Worm (Caenorhabditis elegans) whole organism, L4 larva: ENCODE results near the gene F22H10.2.

Source experiments
- D1046.2 ChIP-seq: fragments of 200-800 bp; sonication (Bioruptor generic); IDR thresholded peaks from 2 replicates; pipeline ENCODE4 v1.3.6; 2022; ENCODE audit warnings: missing genetic modification characterization, missing compliant biosample characterization
- F26F4.8 ChIP-seq: fragments of 200-800 bp; sonication (Bioruptor generic); conservative IDR thresholded peaks from 2 replicates; pipeline ENCODE4 v1.3.6; 2022; ENCODE audit warnings: missing genetic modification characterization, missing compliant biosample characterization
- F44E2.7 ChIP-seq: fragments of 200-800 bp; sonication (Bioruptor generic); IDR thresholded peaks from 2 replicates; pipeline ENCODE4 v2.1.2; 2022; ENCODE audit warnings: missing genetic modification characterization, missing compliant biosample characterization
- F49E8.2 ChIP-seq: sonication (generic microtip); optimal IDR thresholded peaks from 2 replicates; lab custom pipeline; 2016; ENCODE audit warnings: missing compliant biosample characterization, mild to moderate bottlenecking, missing genetic modification characterization, borderline replicate concordance
- Y5F2A.4 ChIP-seq: fragments of 200-800 bp; sonication (Bioruptor generic); optimal IDR thresholded peaks from 2 replicates; lab custom pipeline; 2018; ENCODE audit warnings: mild to moderate bottlenecking, missing genetic modification characterization, missing compliant biosample characterization
- ZK337.2 ChIP-seq: fragments of 200-800 bp; sonication (Bioruptor generic); IDR thresholded peaks from 2 replicates; pipeline ENCODE4 v1.3.6; 2022; ENCODE audit warnings: missing genetic modification reagents, missing genetic modification characterization, missing compliant biosample characterization
- ZK546.5 ChIP-seq, 2 experiments: sonication (generic microtip); optimal IDR thresholded peaks; 2 replicates each; lab custom pipeline; 2017; ENCODE audit warnings: missing biosample characterization in 2 of 2, missing genetic modification characterization in 2 of 2
- aha-1 ChIP-seq: fragments of 150-350 bp; peaks from one replicate; lab custom pipeline; 2014; ENCODE audit warnings: missing biosample characterization, missing genetic modification characterization
- attf-4 ChIP-seq: sonication (generic microtip); optimal IDR thresholded peaks from 3 replicates; lab custom pipeline; 2017; ENCODE audit warnings: missing biosample characterization, missing genetic modification characterization
- ceh-20 ChIP-seq: fragments of 200-800 bp; sonication (Bioruptor generic); IDR thresholded peaks from 2 replicates; pipeline ENCODE4 v1.3.6; 2022; ENCODE audit warnings: missing genetic modification reagents, missing genetic modification characterization, missing compliant biosample characterization
- ceh-32 ChIP-seq: sonication (generic microtip); optimal IDR thresholded peaks from 2 replicates; lab custom pipeline; 2016; ENCODE audit warnings: mild to moderate bottlenecking, missing genetic modification characterization, missing compliant biosample characterization; ENCODE audit not compliant: poor library complexity
- ceh-44 ChIP-seq: fragments of 200-800 bp; sonication (Bioruptor generic); IDR thresholded peaks from 2 replicates; pipeline ENCODE4 v1.3.6; 2022; ENCODE audit warnings: missing genetic modification reagents, missing genetic modification characterization, missing compliant biosample characterization
- ceh-82 ChIP-seq: sonication (generic microtip); optimal IDR thresholded peaks from 2 replicates; lab custom pipeline; 2017; ENCODE audit warnings: missing biosample characterization, missing genetic modification characterization
- ctbp-1 ChIP-seq: fragments of 200-800 bp; sonication (Bioruptor generic); IDR thresholded peaks from 2 replicates; pipeline ENCODE4 v1.3.6; 2022; ENCODE audit warnings: missing genetic modification reagents, missing genetic modification characterization, missing compliant biosample characterization
- daf-12 ChIP-seq: fragments of 150-350 bp; optimal IDR thresholded peaks from 2 replicates; lab custom pipeline; 2014; ENCODE audit warnings: missing biosample characterization, missing genetic modification reagents, missing genetic modification characterization
- daf-8 ChIP-seq: fragments of 200-800 bp; sonication (Bioruptor generic); IDR thresholded peaks from 2 replicates; pipeline ENCODE4 v1.3.6; 2022; ENCODE audit warnings: missing genetic modification characterization, missing compliant biosample characterization
- dmd-6 ChIP-seq: fragments of 200-800 bp; sonication (Bioruptor generic); IDR thresholded peaks from 2 replicates; pipeline ENCODE4 v1.3.6; 2022; ENCODE audit warnings: missing genetic modification reagents, missing genetic modification characterization, missing compliant biosample characterization
- dmd-9 ChIP-seq: fragments of 200-800 bp; sonication (Bioruptor generic); IDR thresholded peaks from 2 replicates; pipeline ENCODE4 v1.3.6; 2022; ENCODE audit warnings: missing genetic modification reagents, missing genetic modification characterization, missing compliant biosample characterization
- duxl-1 ChIP-seq: sonication (generic microtip); optimal IDR thresholded peaks from 2 replicates; lab custom pipeline; 2016; ENCODE audit warnings: mild to moderate bottlenecking, missing genetic modification characterization, moderate library complexity, missing compliant biosample characterization; ENCODE audit not compliant: poor library complexity
- egl-27 ChIP-seq: sonication (generic microtip); optimal IDR thresholded peaks from 3 replicates; lab custom pipeline; 2017; ENCODE audit warnings: missing biosample characterization, missing genetic modification reagents, missing genetic modification characterization
- fos-1 ChIP-seq: fragments of 150-350 bp; optimal IDR thresholded peaks from 2 replicates; lab custom pipeline; 2014; ENCODE audit warnings: missing biosample characterization, missing genetic modification characterization
- gei-8 ChIP-seq: fragments of 200-800 bp; sonication (Bioruptor generic); optimal IDR thresholded peaks from 2 replicates; lab custom pipeline; 2018; ENCODE audit warnings: mild to moderate bottlenecking, missing genetic modification characterization, missing compliant biosample characterization
- hif-1 ChIP-seq, 2 experiments: sonication (generic microtip); optimal IDR thresholded peaks; 2 replicates each; lab custom pipeline; 2016 to 2017; ENCODE audit warnings: missing compliant biosample characterization in 2 of 2, missing genetic modification characterization in 2 of 2, missing genetic modification reagents in 2 of 2, missing genotype in 2 of 2, mild to moderate bottlenecking in 1 of 2
- hlh-30 ChIP-seq: sonication (generic microtip); optimal IDR thresholded peaks from 2 replicates; lab custom pipeline; 2017; ENCODE audit warnings: antibody characterized with exemption, mild to moderate bottlenecking, missing genetic modification characterization, missing compliant biosample characterization; ENCODE audit not compliant: insufficient read depth
- lin-38 ChIP-seq: fragments of 200-800 bp; sonication (Bioruptor generic); IDR thresholded peaks from 2 replicates; pipeline ENCODE4 v1.3.6; 2022; ENCODE audit warnings: missing genetic modification reagents, missing genetic modification characterization, missing compliant biosample characterization
- lsy-2 ChIP-seq, 2 experiments: fragments of 150-350 bp in 1 of 2; sonication (generic microtip) in 1 of 2; optimal IDR thresholded peaks; 2 replicates each; lab custom pipeline; 2014 to 2017; ENCODE audit warnings: missing biosample characterization in 2 of 2, missing genetic modification characterization in 2 of 2
- madf-5 ChIP-seq, 2 experiments: fragments of 200-800 bp; sonication (Bioruptor generic); IDR thresholded peaks; 2 replicates each; pipeline ENCODE4 v1.3.6; 2022; ENCODE audit warnings: missing compliant biosample characterization in 2 of 2, missing genetic modification characterization in 2 of 2
- mdl-1 ChIP-seq, 2 experiments: fragments of 150-350 bp in 1 of 2; sonication (generic microtip) in 1 of 2; optimal IDR thresholded peaks; 2 replicates each; lab custom pipeline; 2014 to 2017; ENCODE audit warnings: missing biosample characterization in 2 of 2, missing genetic modification characterization in 2 of 2
- mxl-2 ChIP-seq: fragments of 200-800 bp; sonication (Bioruptor generic); conservative IDR thresholded peaks from 2 replicates; pipeline ENCODE4 v1.3.6; 2022; ENCODE audit warnings: missing genetic modification reagents, missing genetic modification characterization, missing compliant biosample characterization
- mxl-3 ChIP-seq: fragments of 200-800 bp; sonication (Bioruptor generic); optimal IDR thresholded peaks from 2 replicates; lab custom pipeline; 2018; ENCODE audit warnings: mild to moderate bottlenecking, missing genetic modification characterization, missing compliant biosample characterization
- nhr-11 ChIP-seq: fragments of 150-350 bp; optimal IDR thresholded peaks from 2 replicates; lab custom pipeline; 2014; ENCODE audit warnings: missing biosample characterization, missing genetic modification characterization
- nhr-25 ChIP-seq: sonication (generic microtip); optimal IDR thresholded peaks from 2 replicates; lab custom pipeline; 2017; ENCODE audit warnings: missing genetic modification characterization, mild to moderate bottlenecking, missing compliant biosample characterization, antibody characterized with exemption, moderate library complexity, borderline replicate concordance; ENCODE audit not compliant: insufficient read depth
- nhr-28 ChIP-seq: fragments of 150-350 bp; optimal IDR thresholded peaks from 2 replicates; lab custom pipeline; 2014; ENCODE audit warnings: missing biosample characterization, missing genetic modification characterization
- nhr-41 ChIP-seq: fragments of 200-800 bp; sonication (Bioruptor generic); IDR thresholded peaks from 2 replicates; pipeline ENCODE4 v1.3.6; 2022; ENCODE audit warnings: missing genetic modification reagents, missing genetic modification characterization, missing compliant biosample characterization
- nhr-77 ChIP-seq: fragments of 150-350 bp; optimal IDR thresholded peaks from 2 replicates; lab custom pipeline; 2014; ENCODE audit warnings: missing biosample characterization, missing genetic modification characterization
- php-3 ChIP-seq: fragments of 200-800 bp; sonication (Bioruptor generic); IDR thresholded peaks from 2 replicates; pipeline ENCODE4 v1.3.6; 2022; ENCODE audit warnings: missing genetic modification reagents, missing genetic modification characterization, missing compliant biosample characterization
- pqm-1 ChIP-seq: sonication (generic microtip); optimal IDR thresholded peaks from 2 replicates; lab custom pipeline; 2017; ENCODE audit warnings: missing biosample characterization, missing genetic modification characterization
- rbr-2 ChIP-seq: sonication (generic microtip); optimal IDR thresholded peaks from 2 replicates; lab custom pipeline; 2016; ENCODE audit warnings: missing genotype, missing genetic modification characterization, missing compliant biosample characterization
- sdz-12 ChIP-seq: fragments of 200-800 bp; sonication (Bioruptor generic); optimal IDR thresholded peaks from 2 replicates; lab custom pipeline; 2018; ENCODE audit warnings: mild to moderate bottlenecking, missing genetic modification characterization, missing compliant biosample characterization
- set-16 ChIP-seq: fragments of 200-800 bp; sonication (Bioruptor generic); IDR thresholded peaks from 2 replicates; pipeline ENCODE4 v1.3.6; 2022; ENCODE audit warnings: missing genetic modification reagents, missing genetic modification characterization, missing compliant biosample characterization
- snpc-4 ChIP-seq: fragments of 150-350 bp; optimal IDR thresholded peaks from 2 replicates; lab custom pipeline; 2014; ENCODE audit warnings: missing biosample characterization, missing genetic modification characterization
- spr-1 ChIP-seq: sonication (generic microtip); optimal IDR thresholded peaks from 2 replicates; lab custom pipeline; 2016; ENCODE audit warnings: mild to moderate bottlenecking, missing genetic modification characterization, missing compliant biosample characterization
- tag-97 ChIP-seq: fragments of 200-800 bp; sonication (Bioruptor generic); IDR thresholded peaks from 2 replicates; pipeline ENCODE4 v1.3.6; 2022; ENCODE audit warnings: missing genetic modification characterization, missing compliant biosample characterization
- unc-130 ChIP-seq: sonication (generic microtip); optimal IDR thresholded peaks from 2 replicates; lab custom pipeline; 2016; ENCODE audit warnings: missing genetic modification reagents, missing genetic modification characterization, missing compliant biosample characterization
- unc-39 ChIP-seq: sonication (generic microtip); optimal IDR thresholded peaks from 2 replicates; lab custom pipeline; 2017; ENCODE audit warnings: missing biosample characterization, missing genetic modification characterization
- unc-62 ChIP-seq, 3 experiments: fragments of 150-350 bp in 1 of 3; sonication (generic microtip); optimal IDR thresholded peaks in 2 of 3; peaks in 1 of 3; 1 replicate in 1 of 3; 2 replicates in 2 of 3; lab custom pipeline; 2014 to 2017; ENCODE audit warnings: missing biosample characterization in 3 of 3, missing genetic modification characterization in 3 of 3, missing genetic modification reagents in 3 of 3, missing genotype in 1 of 3
- zag-1 ChIP-seq: fragments of 150-350 bp; optimal IDR thresholded peaks from 2 replicates; lab custom pipeline; 2014; ENCODE audit warnings: missing biosample characterization, missing genetic modification characterization
- zfp-3 ChIP-seq: fragments of 200-800 bp; sonication (Bioruptor generic); conservative IDR thresholded peaks from 2 replicates; pipeline ENCODE4 v1.3.6; 2022; ENCODE audit warnings: missing genetic modification reagents, missing genetic modification characterization, missing compliant biosample characterization
- zip-11 ChIP-seq: fragments of 200-800 bp; sonication (Bioruptor generic); IDR thresholded peaks from 2 replicates; pipeline ENCODE4 v1.3.6; 2022; ENCODE audit warnings: missing genetic modification characterization, missing compliant biosample characterization
- ztf-7 ChIP-seq: fragments of 150-350 bp; optimal IDR thresholded peaks from 2 replicates; lab custom pipeline; 2014; ENCODE audit warnings: missing biosample characterization, missing genetic modification characterization

Gene F22H10.2

DNA sequence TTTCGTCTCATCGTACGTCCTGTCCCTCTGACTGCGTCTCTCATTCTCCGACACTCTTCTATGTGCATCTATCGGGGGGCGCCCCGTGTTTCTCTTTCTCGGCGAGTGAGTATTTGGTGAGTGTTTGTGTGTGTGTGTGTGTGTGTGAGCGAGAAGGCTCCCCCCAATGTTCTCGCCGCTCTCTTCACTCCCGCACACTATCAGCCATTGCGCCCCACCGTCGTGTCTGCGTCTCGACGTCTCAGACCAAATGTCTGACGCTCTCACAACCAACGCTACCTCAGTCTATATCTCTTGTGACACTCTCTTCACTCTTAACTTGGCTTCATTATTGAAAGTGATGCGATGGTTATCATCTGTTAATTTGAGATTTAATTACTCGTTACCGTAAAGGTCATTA, 47.5 kb downstream of the F22H10.2 start (continued):
- TF ChIP-seq F26F4.8 (GFP tag; lab: Robert Waterston, UW), result no peak
- 0 out of 2 replicates have a peak, but pooled peaks have one; percentile 26 for TF ChIP-seq zfp-3 (GFP tag; lab: Robert Waterston, UW)
- peak in 1 of 2 experiments; percentile 97 for TF ChIP-seq unc-62 (GFP tag; optimal IDR thresholded peaks at IDR 0.05 in 1 of 2; lab: Kevin White, UChicago)
- peak; percentile 52 for TF ChIP-seq unc-62 (tag; optimal IDR thresholded peaks at IDR 0.05; lab: Kevin White, UChicago)
- peak; percentile 52; the same call in 1 of the 2 replicates for TF ChIP-seq php-3 (GFP tag; lab: Robert Waterston, UW)
- TF ChIP-seq fos-1 (tag; lab: Kevin White, UChicago), result no peak
- TF ChIP-seq F44E2.7 (GFP tag; lab: Robert Waterston, UW), result no peak
- TF ChIP-seq spr-1 (tag; lab: Kevin White, UChicago), result peak; percentile 85
- TF ChIP-seq duxl-1 (tag; lab: Kevin White, UChicago), result no peak
- 0 out of 2 replicates have a peak, but pooled peaks have one; percentile 37 for TF ChIP-seq D1046.2 (GFP tag; lab: Robert Waterston, UW)
- no peak for TF ChIP-seq egl-27 (tag; lab: Kevin White, UChicago)
- TF ChIP-seq lin-38 (GFP tag; lab: Robert Waterston, UW), result peak; percentile 59
- no peak for TF ChIP-seq unc-130 (GFP tag; lab: Kevin White, UChicago)
- peak; percentile 9 for TF ChIP-seq attf-4
- TF ChIP-seq sdz-12 (GFP tag; lab: Kevin White, UChicago), result no peak
- no peak for TF ChIP-seq tag-97 (GFP tag; lab: Robert Waterston, UW)
- peak; percentile 31 for TF ChIP-seq zag-1 (tag; lab: Kevin White, UChicago)
- no peak for TF ChIP-seq daf-8 (GFP tag; lab: Robert Waterston, UW)
- 0 out of 2 replicates have a peak, but pooled peaks have one; percentile 30 for TF ChIP-seq mxl-2 (GFP tag; lab: Robert Waterston, UW)
- TF ChIP-seq ctbp-1 (GFP tag; lab: Robert Waterston, UW), result peak; percentile 93
- peak; percentile 100 for TF ChIP-seq aha-1 (tag; lab: Kevin White, UChicago)
- TF ChIP-seq Y5F2A.4 (GFP tag; lab: Kevin White, UChicago), result no peak
- no peak for TF ChIP-seq unc-39
- TF ChIP-seq hif-1 (tag; optimal IDR thresholded peaks at IDR 0.05; lab: Kevin White, UChicago), result peak; percentile 42 to 89
- TF ChIP-seq set-16 (GFP tag; lab: Robert Waterston, UW), result peak; percentile 84
- TF ChIP-seq pqm-1 (tag; lab: Kevin White, UChicago), result peak; percentile 14
- TF ChIP-seq ceh-20 (GFP tag; lab: Robert Waterston, UW), result peak; percentile 92
- TF ChIP-seq zip-11 (GFP tag; lab: Robert Waterston, UW), result no peak
- TF ChIP-seq mxl-3 (GFP tag; lab: Kevin White, UChicago), result peak; percentile 95
- TF ChIP-seq dmd-9 (GFP tag; lab: Robert Waterston, UW), result peak; percentile 57; the same call in 1 of the 2 replicates
- peak; percentile 79 for TF ChIP-seq nhr-77 (tag; lab: Kevin White, UChicago)
- TF ChIP-seq nhr-41 (GFP tag; lab: Robert Waterston, UW), result 0 out of 2 replicates have a peak, but pooled peaks have one; percentile 36
- peak; percentile 87 for TF ChIP-seq gei-8
- peak; percentile 94 for TF ChIP-seq nhr-11
- TF ChIP-seq dmd-6 (GFP tag; lab: Robert Waterston, UW), result peak; percentile 98
- no peak for TF ChIP-seq daf-12
- peak; percentile 95 for TF ChIP-seq hlh-30
- TF ChIP-seq F49E8.2, result no peak
- peak in 1 of 2 experiments; percentile 6 for TF ChIP-seq ZK546.5 (tag; optimal IDR thresholded peaks at IDR 0.05; lab: Kevin White, UChicago)
- TF ChIP-seq lsy-2 (tag; optimal IDR thresholded peaks at IDR 0.05; lab: Kevin White, UChicago), result peak; percentile 81 to 88
- no peak for TF ChIP-seq ZK337.2
- TF ChIP-seq snpc-4 (tag; lab: Kevin White, UChicago), result no peak
- TF ChIP-seq ztf-7 (tag; lab: Kevin White, UChicago), result peak; percentile 54
- TF ChIP-seq rbr-2, result peak; percentile 94
- TF ChIP-seq mdl-1 (tag; optimal IDR thresholded peaks at IDR 0.05; lab: Kevin White, UChicago), result peak; percentile 95 to 96
- TF ChIP-seq ceh-32 (tag; lab: Kevin White, UChicago), result peak; percentile 32
- TF ChIP-seq ceh-44 (GFP tag; lab: Robert Waterston, UW), result peak; percentile 56; the same call in 1 of the 2 replicates
- peak; percentile 91 for TF ChIP-seq nhr-28 (tag; lab: Kevin White, UChicago)
- TF ChIP-seq madf-5 (GFP tag; IDR thresholded peaks at IDR 0.05; lab: Robert Waterston, UW), result no peak
- TF ChIP-seq ceh-82, result no peak
- peak; percentile 84 for TF ChIP-seq nhr-25 (tag; lab: Kevin White, UChicago)
